Fruit fly (Drosophila melanogaster) whole organism, pupa: ENCODE data around the gene Blm.

Experiments
- CG10348 ChIP-seq: fragments of 200-800 bp; sonication (Bioruptor generic); IDR thresholded peaks from 2 replicates; pipeline ENCODE4 v1.3.6; 2022; ENCODE audit warnings: missing biosample characterization, missing genetic modification characterization
- CG12605 ChIP-seq: fragments of 200-800 bp; sonication (Bioruptor generic); IDR thresholded peaks from 2 replicates; pipeline ENCODE4 v1.3.6; 2022; ENCODE audit warnings: missing biosample characterization, missing genetic modification characterization
- CG13204 ChIP-seq: fragments of 200-800 bp; sonication (Bioruptor generic); optimal IDR thresholded peaks from 2 replicates; lab custom pipeline; 2018; ENCODE audit warnings: missing biosample characterization, mild to moderate bottlenecking, missing genetic modification characterization, moderate library complexity
- CG14655 ChIP-seq: fragments of 200-800 bp; sonication (Bioruptor generic); optimal IDR thresholded peaks from 3 replicates; lab custom pipeline; 2017; ENCODE audit warnings: mild to moderate bottlenecking, missing biosample characterization, missing genetic modification reagents, missing genetic modification characterization
- CG15710 ChIP-seq: fragments of 200-800 bp; sonication (Bioruptor generic); optimal IDR thresholded peaks from 2 replicates; lab custom pipeline; 2018; ENCODE audit warnings: missing biosample characterization, mild to moderate bottlenecking, missing genetic modification characterization, moderate library complexity
- CG17806 ChIP-seq: fragments of 200-800 bp; sonication (Bioruptor generic); optimal IDR thresholded peaks from 2 replicates; lab custom pipeline; 2018; ENCODE audit warnings: missing biosample characterization, mild to moderate bottlenecking, missing genetic modification characterization, moderate library complexity
- CG32121 ChIP-seq: fragments of 200-800 bp; sonication (Bioruptor generic); IDR thresholded peaks from 2 replicates; pipeline ENCODE4 v1.3.6; 2022; ENCODE audit warnings: missing biosample characterization, missing genetic modification characterization
- CG34367 ChIP-seq: fragments of 200-800 bp; sonication (Bioruptor generic); optimal IDR thresholded peaks from 2 replicates; lab custom pipeline; 2018; ENCODE audit warnings: missing biosample characterization, mild to moderate bottlenecking, missing genetic modification characterization
- CG4496 ChIP-seq: fragments of 200-800 bp; sonication (Bioruptor generic); IDR thresholded peaks from 3 replicates; pipeline ENCODE4 v1.3.6; 2022; ENCODE audit warnings: missing biosample characterization, missing genetic modification characterization
- CG8159 ChIP-seq: fragments of 200-800 bp; sonication (Bioruptor generic); optimal IDR thresholded peaks from 3 replicates; lab custom pipeline; 2018; ENCODE audit warnings: missing biosample characterization, mild to moderate bottlenecking, missing genetic modification characterization, moderate library complexity
- CG8301 ChIP-seq: fragments of 200-800 bp; sonication (Bioruptor generic); optimal IDR thresholded peaks from 2 replicates; lab custom pipeline; 2018; ENCODE audit warnings: missing biosample characterization, mild to moderate bottlenecking, missing genetic modification characterization
- CG9948 ChIP-seq: fragments of 200-800 bp; sonication (Bioruptor generic); optimal IDR thresholded peaks from 2 replicates; lab custom pipeline; 2018; ENCODE audit warnings: missing biosample characterization, mild to moderate bottlenecking, missing genetic modification characterization, moderate library complexity
- D1 ChIP-seq: fragments of 200-800 bp; sonication (Bioruptor generic); optimal IDR thresholded peaks from 2 replicates; lab custom pipeline; 2018; ENCODE audit warnings: missing biosample characterization, mild to moderate bottlenecking, missing genetic modification characterization, moderate library complexity
- EcR ChIP-seq: fragments of 200-800 bp; sonication (Bioruptor generic); optimal IDR thresholded peaks from 3 replicates; lab custom pipeline; 2019; ENCODE audit warnings: missing biosample characterization, missing genetic modification characterization, mild to moderate bottlenecking, moderate library complexity, missing genetic modification reagents
- Ets98B ChIP-seq: fragments of 200-800 bp; sonication (Bioruptor generic); IDR thresholded peaks from 2 replicates; pipeline ENCODE4 v1.3.6; 2022; ENCODE audit warnings: missing biosample characterization, missing genetic modification characterization
- Pif1A ChIP-seq: fragments of 200-800 bp; sonication (Bioruptor generic); optimal IDR thresholded peaks from 3 replicates; lab custom pipeline; 2016; ENCODE audit warnings: missing biosample characterization, missing genetic modification characterization
- Pif1B ChIP-seq: fragments of 200-800 bp; sonication (Bioruptor generic); optimal IDR thresholded peaks from 3 replicates; lab custom pipeline; 2016; ENCODE audit warnings: missing biosample characterization, missing genetic modification characterization
- Snoo ChIP-seq: fragments of 200-800 bp; sonication (Bioruptor generic); optimal IDR thresholded peaks from 3 replicates; lab custom pipeline; 2017; ENCODE audit warnings: missing biosample characterization, mild to moderate bottlenecking, missing genetic modification characterization, inconsistent platforms
- fd96Ca ChIP-seq: fragments of 200-800 bp; sonication (Bioruptor generic); IDR thresholded peaks from 3 replicates; pipeline ENCODE4 v1.3.6; 2022; ENCODE audit warnings: missing biosample characterization, missing genetic modification characterization
- gl ChIP-seq: fragments of 200-800 bp; sonication (Bioruptor generic); optimal IDR thresholded peaks from 2 replicates; lab custom pipeline; 2018; ENCODE audit warnings: missing biosample characterization, mild to moderate bottlenecking, missing genetic modification characterization
- rn ChIP-seq: fragments of 200-800 bp; sonication (Bioruptor generic); IDR thresholded peaks from 2 replicates; pipeline ENCODE4 v1.3.6; 2022; ENCODE audit warnings: missing biosample characterization, missing genetic modification characterization

Blm gene

dm6 chr3R:11694311-11695305, 47.0 kb downstream of the Blm start, which contains the start of gene Fer3:
Gene Fer3 (minus strand): TSS chr3R:11694311.
- TF ChIP-seq CG8159 (tag; lab: Kevin White, UChicago) (peak; percentile 39), gl (no peak), CG12605 (GFP tag; lab: Robert Waterston, UW) (0 out of 2 replicates have a peak, but pooled peaks have one; percentile 38), fd96Ca (GFP tag; lab: Robert Waterston, UW) (no peak), CG15710 (peak; percentile 31), Pif1B (GFP tag; lab: Kevin White, UChicago) (no peak), CG34367 (tag; lab: Kevin White, UChicago) (peak; percentile 5)

- TF ChIP-seq Pif1B (GFP tag; lab: Kevin White, UChicago) (no peak), Ets98B (GFP tag; lab: Robert Waterston, UW) (no peak), CG8301 (no peak), CG9948 (tag; lab: Kevin White, UChicago) (no peak), CG15710 (no peak), rn (no peak), CG14655 (GFP tag; lab: Kevin White, UChicago) (no peak), D1 (tag; lab: Kevin White, UChicago) (no peak), CG8159 (tag; lab: Kevin White, UChicago) (no peak), CG4496 (no peak), CG12605 (GFP tag; lab: Robert Waterston, UW) (no peak), CG32121 (no peak), CG13204 (no peak), Snoo (tag; lab: Kevin White, UChicago) (no peak), fd96Ca (GFP tag; lab: Robert Waterston, UW) (no peak)
Measured at dm6 chr3R:11692504-11692903, 49.1 kb downstream of the Blm start.

DNA sequence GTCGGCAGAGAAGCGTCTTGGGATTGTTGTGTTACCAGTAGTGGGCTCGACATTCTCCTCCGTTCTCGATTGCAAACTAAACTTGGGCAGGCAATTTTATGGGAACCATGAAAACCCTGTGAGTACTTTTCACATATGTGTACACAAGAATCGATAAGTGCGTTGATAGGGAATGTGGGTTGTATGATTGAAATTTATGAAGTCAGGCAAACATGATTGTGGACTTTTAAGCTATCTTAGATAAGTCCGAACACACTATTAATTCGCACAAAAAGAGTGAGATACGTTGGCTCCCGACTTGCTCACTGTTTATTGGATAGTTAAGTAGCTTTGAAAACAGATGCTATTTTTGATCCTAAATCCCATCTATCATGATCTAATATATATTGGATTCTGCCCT, 49.8 kb downstream of the Blm start, which contains the start of gene CG18765:
Gene CG18765 (minus strand): TSS at position 53 of the 400 bp plus-strand sequence.
- TF ChIP-seq fd96Ca (GFP tag; lab: Robert Waterston, UW) = no peak
- TF ChIP-seq Ets98B (GFP tag; lab: Robert Waterston, UW) = no peak
- no peak for TF ChIP-seq CG8301
- no peak for TF ChIP-seq Pif1A (GFP tag; lab: Kevin White, UChicago)
- TF ChIP-seq CG9948 (tag; lab: Kevin White, UChicago) = no peak
- no peak for TF ChIP-seq CG8159 (tag; lab: Kevin White, UChicago)
- TF ChIP-seq CG10348 (GFP tag; lab: Robert Waterston, UW) = no peak
- TF ChIP-seq CG14655 (GFP tag; lab: Kevin White, UChicago) = no peak
- no peak for TF ChIP-seq rn
- no peak for TF ChIP-seq CG12605 (GFP tag; lab: Robert Waterston, UW)
- TF ChIP-seq CG13204 = no peak
- no peak for TF ChIP-seq CG34367 (tag; lab: Kevin White, UChicago)
- no peak for TF ChIP-seq Snoo (tag; lab: Kevin White, UChicago)
- TF ChIP-seq EcR = no peak
- TF ChIP-seq Pif1B (GFP tag; lab: Kevin White, UChicago) = no peak
- no peak for TF ChIP-seq CG32121
- no peak for TF ChIP-seq gl
- TF ChIP-seq, all 21 proteins: peak for 0

DNA sequence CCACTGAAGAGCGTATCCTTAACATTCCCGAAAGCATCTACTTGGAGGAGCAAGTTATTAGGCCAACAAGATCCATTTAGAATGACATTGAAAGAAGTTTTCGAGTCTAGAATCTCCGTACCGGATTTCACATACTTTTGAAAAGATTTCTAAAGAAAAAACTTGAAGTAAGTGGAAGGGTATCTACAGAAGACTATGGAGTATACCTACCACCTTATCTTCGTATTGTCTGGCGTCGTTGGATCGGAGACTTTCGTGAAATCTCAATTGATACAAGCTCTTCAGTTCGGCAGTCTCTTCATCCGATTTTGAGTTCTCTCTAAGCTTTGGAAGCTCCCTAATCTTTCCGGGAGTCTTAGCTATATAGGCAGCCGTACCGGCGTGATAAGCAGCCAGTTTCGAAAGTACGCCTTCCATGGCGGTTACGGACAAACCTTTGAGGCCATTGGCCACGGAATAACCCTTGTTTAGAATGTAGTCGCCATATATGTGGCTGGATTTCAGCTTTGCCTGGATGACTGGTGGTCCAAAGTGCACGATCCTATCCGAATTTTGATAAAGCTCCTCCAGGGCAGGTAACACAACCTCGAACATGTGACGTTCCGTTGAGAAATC, 50.6 kb downstream of the Blm start:
- no peak for TF ChIP-seq EcR
- TF ChIP-seq rn = no peak
- no peak for TF ChIP-seq CG17806 (tag; lab: Kevin White, UChicago)
- no peak for TF ChIP-seq gl
- TF ChIP-seq CG8159 (tag; lab: Kevin White, UChicago) = no peak
- no peak for TF ChIP-seq CG13204
- TF ChIP-seq CG4496 = no peak
- no peak for TF ChIP-seq CG12605 (GFP tag; lab: Robert Waterston, UW)
- no peak for TF ChIP-seq CG14655 (GFP tag; lab: Kevin White, UChicago)
- no peak for TF ChIP-seq CG8301
- TF ChIP-seq CG15710 = no peak
- TF ChIP-seq CG34367 (tag; lab: Kevin White, UChicago) = no peak
- no peak for TF ChIP-seq fd96Ca (GFP tag; lab: Robert Waterston, UW)
- no peak for TF ChIP-seq Snoo (tag; lab: Kevin White, UChicago)

dm6 chr3R:11689900-11690299, 51.7 kb downstream of the Blm start, which contains the start of gene CG6908:
Gene CG6908 (minus strand): TSS chr3R:11690051.
- TF ChIP-seq Pif1B (GFP tag; lab: Kevin White, UChicago) (no peak), CG4496 (no peak), fd96Ca (GFP tag; lab: Robert Waterston, UW) (no peak), CG9948 (tag; lab: Kevin White, UChicago) (no peak), CG32121 (0 out of 2 replicates have a peak, but pooled peaks have one; percentile 30), Snoo (tag; lab: Kevin White, UChicago) (no peak), CG15710 (no peak), CG13204 (no peak), EcR (peak; percentile 37), gl (no peak)

dm6 chr3R:11688055-11688454, 53.5 kb downstream of the Blm start, which contains the start of gene CG6834:
Gene CG6834 (minus strand): TSS chr3R:11688133.
- TF ChIP-seq CG10348 (GFP tag; lab: Robert Waterston, UW) (no peak), EcR (peak; percentile 57), rn (no peak)
